Fruit fly (Drosophila melanogaster) whole organism, embryonic: ENCODE results near the gene CG10019.

Experiments
- CG10366 ChIP-seq: fragments of 200-800 bp; sonication (Bioruptor generic); IDR thresholded peaks from 2 replicates; pipeline ENCODE4 v1.3.6; 2022; ENCODE audit warnings: missing biosample characterization, missing genetic modification characterization
- CG10543 ChIP-seq: fragments of 200-800 bp; sonication (Bioruptor generic); optimal IDR thresholded peaks from 3 replicates; lab custom pipeline; 2017; ENCODE audit warnings: missing biosample characterization, mild to moderate bottlenecking, missing genetic modification characterization, moderate library complexity
- CG10654 ChIP-seq: fragments of 200-800 bp; sonication (Bioruptor generic); optimal IDR thresholded peaks from 2 replicates; lab custom pipeline; 2016; ENCODE audit warnings: missing biosample characterization, missing genetic modification characterization
- CG11696 ChIP-seq: fragments of 200-800 bp; sonication (Bioruptor generic); IDR thresholded peaks from 2 replicates; pipeline ENCODE4 v1.3.6; 2022; ENCODE audit warnings: missing biosample characterization, missing genetic modification characterization
- CG12071 ChIP-seq: fragments of 200-800 bp; sonication (Bioruptor generic); optimal IDR thresholded peaks from 3 replicates; lab custom pipeline; 2018; ENCODE audit warnings: missing biosample characterization, mild to moderate bottlenecking, missing genetic modification characterization
- CG14667 ChIP-seq: fragments of 200-800 bp; sonication (Bioruptor generic); IDR thresholded peaks from 2 replicates; pipeline ENCODE4 v1.3.6; 2022; ENCODE audit warnings: missing biosample characterization, missing genetic modification characterization
- CG15073 ChIP-seq: fragments of 200-800 bp; sonication (Bioruptor generic); optimal IDR thresholded peaks from 2 replicates; lab custom pipeline; 2016; ENCODE audit warnings: missing biosample characterization, missing genetic modification characterization
- CG16815 ChIP-seq: fragments of 200-800 bp; sonication (Bioruptor generic); optimal IDR thresholded peaks from 3 replicates; lab custom pipeline; 2017; ENCODE audit warnings: missing biosample characterization, mild to moderate bottlenecking, missing genetic modification characterization
- CG17359 ChIP-seq: fragments of 200-800 bp; sonication (Bioruptor generic); optimal IDR thresholded peaks from 3 replicates; lab custom pipeline; 2018; ENCODE audit warnings: missing biosample characterization, mild to moderate bottlenecking, missing genetic modification characterization, moderate library complexity
- CG18764 ChIP-seq: fragments of 200-800 bp; sonication (Bioruptor generic); optimal IDR thresholded peaks from 3 replicates; lab custom pipeline; 2016; ENCODE audit warnings: missing biosample characterization, missing genetic modification characterization
- CG2129 ChIP-seq: fragments of 200-800 bp; sonication (Bioruptor generic); IDR thresholded peaks from 2 replicates; pipeline ENCODE4 v1.3.6; 2022; ENCODE audit warnings: missing biosample characterization, missing genetic modification characterization; ENCODE audit not compliant: partially characterized antibody
- CG30431 ChIP-seq: fragments of 200-800 bp; sonication (Bioruptor generic); optimal IDR thresholded peaks from 2 replicates; lab custom pipeline; 2017; ENCODE audit warnings: missing biosample characterization, missing genetic modification characterization
- CG3065 ChIP-seq: fragments of 200-800 bp; sonication (Bioruptor generic); optimal IDR thresholded peaks from 2 replicates; lab custom pipeline; 2016; ENCODE audit warnings: missing biosample characterization, missing genetic modification characterization
- CG31224 ChIP-seq: fragments of 200-800 bp; sonication (Bioruptor generic); IDR thresholded peaks from 2 replicates; pipeline ENCODE4 v1.3.6; 2022; ENCODE audit warnings: missing biosample characterization, missing genetic modification characterization
- CG4282 ChIP-seq: fragments of 200-800 bp; sonication (Bioruptor generic); optimal IDR thresholded peaks from 2 replicates; lab custom pipeline; 2016; ENCODE audit warnings: missing biosample characterization, missing genetic modification characterization
- CG4730 ChIP-seq: fragments of 200-800 bp; sonication (Bioruptor generic); IDR thresholded peaks from 2 replicates; pipeline ENCODE4 v1.3.6; 2022; ENCODE audit warnings: missing biosample characterization, missing genetic modification characterization
- CG4820 ChIP-seq: fragments of 200-800 bp; sonication (Bioruptor generic); optimal IDR thresholded peaks from 3 replicates; lab custom pipeline; 2016; ENCODE audit warnings: missing biosample characterization, missing genetic modification characterization
- CG6813 ChIP-seq: fragments of 200-800 bp; sonication (Bioruptor generic); optimal IDR thresholded peaks from 2 replicates; lab custom pipeline; 2017; ENCODE audit warnings: missing biosample characterization, missing genetic modification characterization, mild to moderate bottlenecking, moderate library complexity, missing genetic modification reagents
- CG7839 ChIP-seq: fragments of 200-800 bp; sonication (Bioruptor generic); optimal IDR thresholded peaks from 3 replicates; lab custom pipeline; 2018; ENCODE audit warnings: missing biosample characterization, mild to moderate bottlenecking, missing genetic modification characterization, moderate library complexity
- CG9215 ChIP-seq: fragments of 200-800 bp; sonication (Bioruptor generic); IDR thresholded peaks from 2 replicates; pipeline ENCODE4 v1.3.6; 2022; ENCODE audit warnings: missing biosample characterization, missing genetic modification characterization
- CG9609 ChIP-seq: fragments of 200-800 bp; sonication (Bioruptor generic); optimal IDR thresholded peaks from 3 replicates; lab custom pipeline; 2016; ENCODE audit warnings: missing biosample characterization, missing genetic modification characterization
- Dbx ChIP-seq: fragments of 200-800 bp; sonication (Bioruptor generic); IDR thresholded peaks from 3 replicates; pipeline ENCODE4 v1.3.6; 2022; ENCODE audit warnings: missing biosample characterization, missing genetic modification characterization
- Dip2 ChIP-seq: fragments of 200-800 bp; sonication (Bioruptor generic); IDR thresholded peaks from 2 replicates; pipeline ENCODE4 v1.3.6; 2022; ENCODE audit warnings: missing biosample characterization, missing genetic modification characterization
- Ets65A ChIP-seq: fragments of 200-800 bp; sonication (Bioruptor generic); peaks from one replicate; lab custom pipeline; 2016; ENCODE audit warnings: missing biosample characterization, missing genetic modification characterization
- Hand ChIP-seq: fragments of 200-800 bp; sonication (Bioruptor generic); optimal IDR thresholded peaks from 2 replicates; lab custom pipeline; 2017; ENCODE audit warnings: mild to moderate bottlenecking, missing biosample characterization, missing genetic modification reagents, missing genetic modification characterization
- Mad ChIP-seq: fragments of 200-800 bp; sonication (Bioruptor generic); optimal IDR thresholded peaks from 2 replicates; lab custom pipeline; 2016; ENCODE audit warnings: missing biosample characterization, missing genetic modification characterization
- Opbp ChIP-seq: fragments of 200-800 bp; sonication (Bioruptor generic); IDR thresholded peaks from 3 replicates; pipeline ENCODE4 v1.3.6; 2022; ENCODE audit warnings: missing biosample characterization, missing genetic modification characterization; ENCODE audit not compliant: partially characterized antibody
- Optix ChIP-seq: fragments of 200-800 bp; sonication (Bioruptor generic); IDR thresholded peaks from 3 replicates; pipeline ENCODE4 v1.3.6; 2022; ENCODE audit warnings: missing biosample characterization, missing genetic modification characterization
- Rx ChIP-seq: fragments of 200-800 bp; sonication (Bioruptor generic); IDR thresholded peaks from 2 replicates; pipeline ENCODE4 v1.3.6; 2022; ENCODE audit warnings: missing biosample characterization, missing genetic modification characterization
- al ChIP-seq: fragments of 200-800 bp; sonication (Bioruptor generic); IDR thresholded peaks from 2 replicates; pipeline ENCODE4 v1.3.6; 2022; ENCODE audit warnings: missing biosample characterization, missing genetic modification characterization
- cg ChIP-seq: fragments of 200-800 bp; sonication (Bioruptor generic); optimal IDR thresholded peaks from 3 replicates; lab custom pipeline; 2019; ENCODE audit warnings: missing biosample characterization, mild to moderate bottlenecking, missing genetic modification characterization, moderate library complexity
- corto ChIP-seq: fragments of 200-800 bp; sonication (Bioruptor generic); optimal IDR thresholded peaks from 2 replicates; lab custom pipeline; 2016; ENCODE audit warnings: missing biosample characterization, mild to moderate bottlenecking, missing genetic modification characterization, moderate library complexity
- crc ChIP-seq: fragments of 200-800 bp; sonication (Bioruptor generic); optimal IDR thresholded peaks from 2 replicates; lab custom pipeline; 2016; ENCODE audit warnings: missing biosample characterization, missing genetic modification characterization
- crp ChIP-seq, 2 experiments: fragments of 200-800 bp; sonication (Bioruptor generic); optimal IDR thresholded peaks; 2 replicates in 1 of 2; 3 replicates in 1 of 2; lab custom pipeline; 2017; ENCODE audit warnings: missing biosample characterization in 2 of 2, missing genetic modification characterization in 2 of 2, mild to moderate bottlenecking in 1 of 2, moderate library complexity in 1 of 2
- da ChIP-seq: fragments of 200-800 bp; sonication (Bioruptor generic); optimal IDR thresholded peaks from 2 replicates; lab custom pipeline; 2016; ENCODE audit warnings: missing biosample characterization, missing genetic modification characterization
- esg ChIP-seq: fragments of 200-800 bp; sonication (Bioruptor generic); conservative IDR thresholded peaks from 2 replicates; pipeline ENCODE4 v1.3.6; 2022; ENCODE audit warnings: missing biosample characterization, missing genetic modification characterization
- fd96Cb ChIP-seq: fragments of 200-800 bp; sonication (Bioruptor generic); optimal IDR thresholded peaks from 2 replicates; lab custom pipeline; 2018; ENCODE audit warnings: missing biosample characterization, mild to moderate bottlenecking, missing genetic modification characterization, moderate library complexity
- gce ChIP-seq: fragments of 200-800 bp; sonication (Bioruptor generic); IDR thresholded peaks from 3 replicates; pipeline ENCODE4 v1.3.6; 2022; ENCODE audit warnings: missing biosample characterization, missing genetic modification characterization
- ken ChIP-seq: fragments of 200-800 bp; sonication (Bioruptor generic); IDR thresholded peaks from 3 replicates; pipeline ENCODE4 v1.3.6; 2022; ENCODE audit warnings: missing biosample characterization, missing genetic modification characterization
- mam ChIP-seq: fragments of 200-800 bp; sonication (Bioruptor generic); optimal IDR thresholded peaks from 3 replicates; lab custom pipeline; 2016; ENCODE audit warnings: missing biosample characterization, missing genetic modification characterization
- mld ChIP-seq: fragments of 200-800 bp; sonication (Bioruptor generic); IDR thresholded peaks from 3 replicates; pipeline ENCODE4 v1.3.6; 2022; ENCODE audit warnings: missing biosample characterization, missing genetic modification characterization; ENCODE audit not compliant: partially characterized antibody
- nerfin-1 ChIP-seq: fragments of 200-800 bp; sonication (Bioruptor generic); optimal IDR thresholded peaks from 3 replicates; lab custom pipeline; 2019; ENCODE audit warnings: missing biosample characterization, mild to moderate bottlenecking, missing genetic modification characterization, moderate library complexity
- psq ChIP-seq: fragments of 200-800 bp; sonication (Bioruptor generic); optimal IDR thresholded peaks from 2 replicates; lab custom pipeline; 2017; ENCODE audit warnings: missing biosample characterization, missing genetic modification characterization
- stc ChIP-seq: fragments of 200-800 bp; sonication (Bioruptor generic); IDR thresholded peaks from 2 replicates; pipeline ENCODE4 v1.3.6; 2022; ENCODE audit warnings: missing biosample characterization, missing genetic modification characterization
- tgo ChIP-seq: fragments of 200-800 bp; sonication (Bioruptor generic); IDR thresholded peaks from 3 replicates; pipeline ENCODE4 v1.3.6; 2022; ENCODE audit warnings: missing biosample characterization, missing genetic modification characterization
- tll ChIP-seq, 2 experiments: fragments of 200-800 bp in 1 of 2; fragments of >200 bp in 1 of 2; sonication (Bioruptor generic) in 1 of 2; optimal IDR thresholded peaks; 2 replicates each; lab custom pipeline; 2017 to 2019; ENCODE audit warnings: missing biosample characterization in 2 of 2, missing genetic modification characterization in 2 of 2, mild to moderate bottlenecking in 1 of 2, moderate library complexity in 1 of 2
- trh ChIP-seq: fragments of 200-800 bp; sonication (Bioruptor generic); optimal IDR thresholded peaks from 2 replicates; lab custom pipeline; 2016; ENCODE audit warnings: missing biosample characterization, missing genetic modification characterization
- zen2 ChIP-seq: fragments of 200-800 bp; sonication (Bioruptor generic); IDR thresholded peaks from 3 replicates; pipeline ENCODE4 v1.3.6; 2022; ENCODE audit warnings: missing biosample characterization, missing genetic modification characterization; ENCODE audit not compliant: partially characterized antibody

The CG10019 gene

DNA sequence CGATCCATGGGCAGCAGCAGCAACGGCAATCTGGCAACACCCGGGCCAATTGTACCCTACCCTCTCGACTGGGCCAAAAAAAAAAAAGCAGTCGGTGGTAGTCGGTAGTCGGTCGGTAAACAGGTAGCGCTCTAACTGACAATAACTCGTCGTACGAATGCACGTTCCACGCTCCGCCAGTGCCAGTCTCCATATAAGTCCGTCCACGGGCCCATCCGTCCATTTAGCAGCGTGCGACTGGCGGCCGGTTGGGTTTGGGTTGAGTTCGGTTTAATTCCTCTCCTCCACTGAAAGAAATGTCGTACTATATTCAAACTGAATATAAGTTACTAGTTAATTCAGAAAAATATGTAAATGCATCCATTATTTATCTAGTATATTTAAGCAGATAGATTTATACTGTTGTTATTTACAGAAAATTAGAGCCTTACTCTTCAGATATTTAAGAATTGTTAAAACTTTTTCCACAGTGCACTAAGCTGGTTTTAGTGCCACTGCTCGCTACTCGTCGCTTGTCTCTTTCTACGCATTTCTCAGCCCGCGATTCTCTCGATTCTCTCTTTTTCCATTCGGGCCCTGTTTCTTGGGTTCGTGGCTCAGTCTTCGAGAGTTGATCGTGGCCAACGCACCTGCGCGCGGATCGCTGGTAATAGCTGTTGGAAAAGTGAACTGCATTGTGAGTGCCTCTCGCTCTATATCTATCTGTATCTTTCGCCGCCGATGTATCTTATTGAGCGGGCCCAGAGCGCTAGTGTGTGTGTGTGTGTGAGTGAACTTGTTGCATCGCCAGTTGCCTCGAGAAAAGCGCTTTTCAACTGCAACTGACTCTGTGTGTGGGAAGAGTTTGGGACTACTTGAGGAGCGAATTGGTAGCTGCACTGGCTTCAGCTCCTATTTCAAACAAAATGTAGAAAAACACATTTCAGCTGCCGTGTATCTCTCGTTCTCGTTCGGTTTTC is 41.1 kb downstream of the CG10019 start, which contains the start of gene bowl (continued):
- TF ChIP-seq stc (GFP tag; lab: Robert Waterston, UW) (peak; percentile 96), CG18764 (GFP tag; lab: Kevin White, UChicago) (peak; percentile 84), CG14667 (GFP tag; lab: Robert Waterston, UW) (peak; percentile 94), Rx (GFP tag; lab: Robert Waterston, UW) (peak; percentile 86), crp (GFP tag; optimal IDR thresholded peaks at IDR 0.05; lab: Kevin White, UChicago) (peak in 1 of 2 experiments; percentile 66), al (peak; percentile 96), gce (peak; percentile 94), trh (GFP tag; lab: Kevin White, UChicago) (peak; percentile 95), CG6813 (GFP tag; lab: Kevin White, UChicago) (peak; percentile 91), Optix (peak; percentile 83), fd96Cb (tag; lab: Kevin White, UChicago) (peak; percentile 92), tll (GFP tag; optimal IDR thresholded peaks at IDR 0.05; lab: Kevin White, UChicago) (peak in 1 of 2 experiments; percentile 38), Dbx (GFP tag; lab: Robert Waterston, UW) (peak; percentile 89), mld (no peak), CG16815 (peak; percentile 97), Ets65A (peak; percentile 90), da (GFP tag; lab: Kevin White, UChicago) (peak; percentile 0), Opbp (GFP tag; lab: Robert Waterston, UW) (peak; percentile 44; the same call in 1 of the 3 replicates), corto (GFP tag; lab: Kevin White, UChicago) (peak; percentile 95), ken (GFP tag; lab: Robert Waterston, UW) (peak; percentile 93), CG10543 (GFP tag; lab: Kevin White, UChicago) (peak; percentile 92), CG4730 (GFP tag; lab: Robert Waterston, UW) (peak; percentile 96), CG31224 (peak; percentile 88), cg (GFP tag; lab: Kevin White, UChicago) (peak; percentile 77), nerfin-1 (tag; lab: Kevin White, UChicago) (peak; percentile 84), Hand (peak; percentile 89), CG12071 (peak; percentile 68), CG4820 (GFP tag; lab: Kevin White, UChicago) (peak; percentile 94), CG10366 (GFP tag; lab: Robert Waterston, UW) (peak; percentile 95), esg (GFP tag; lab: Robert Waterston, UW) (peak; percentile 97), CG10654 (GFP tag; lab: Kevin White, UChicago) (peak; percentile 85), CG3065 (GFP tag; lab: Kevin White, UChicago) (peak; percentile 90), CG17359 (tag; lab: Kevin White, UChicago) (peak; percentile 92), CG15073 (GFP tag; lab: Kevin White, UChicago) (peak; percentile 64), mam (GFP tag; lab: Kevin White, UChicago) (peak; percentile 92), psq (peak; percentile 91), CG9609 (GFP tag; lab: Kevin White, UChicago) (peak; percentile 88), CG11696 (GFP tag; lab: Robert Waterston, UW) (peak; percentile 90), tgo (peak; percentile 98), CG7839 (peak; percentile 98), CG9215 (GFP tag; lab: Robert Waterston, UW) (peak; percentile 91), Dip2 (GFP tag; lab: Robert Waterston, UW) (peak; percentile 49; the same call in 1 of the 2 replicates), CG4282 (GFP tag; lab: Kevin White, UChicago) (peak; percentile 61), CG2129 (GFP tag; lab: Robert Waterston, UW) (no peak), crc (GFP tag; lab: Kevin White, UChicago) (peak; percentile 86), Mad (GFP tag; lab: Kevin White, UChicago) (peak; percentile 92), CG30431 (GFP tag; lab: Kevin White, UChicago) (peak; percentile 93), zen2 (GFP tag; lab: Robert Waterston, UW) (0 out of 3 replicates have a peak, but pooled peaks have one; percentile 47)
